Worm (Caenorhabditis elegans) whole organism, mixed stage, embryonic: ENCODE data around the gene tag-243.

ENCODE experiments used
- M03D4.4 ChIP-seq: sonication (generic microtip); optimal IDR thresholded peaks from 2 replicates; lab custom pipeline; 2017; ENCODE audit warnings: mild to moderate bottlenecking, missing genetic modification characterization, missing compliant biosample characterization
- ces-1 ChIP-seq: fragments of 150-350 bp; optimal IDR thresholded peaks from 2 replicates; lab custom pipeline; 2014; ENCODE audit warnings: missing biosample characterization, missing genetic modification reagents, missing genetic modification characterization
- lsy-2 ChIP-seq: fragments of 150-350 bp; optimal IDR thresholded peaks from 2 replicates; lab custom pipeline; 2014; ENCODE audit warnings: missing biosample characterization, missing genetic modification characterization
- nhr-28 ChIP-seq: fragments of 150-350 bp; optimal IDR thresholded peaks from 2 replicates; lab custom pipeline; 2014; ENCODE audit warnings: missing biosample characterization, missing genetic modification characterization
- nhr-76 ChIP-seq: sonication (generic microtip); optimal IDR thresholded peaks from 2 replicates; lab custom pipeline; 2017; ENCODE audit warnings: missing biosample characterization, missing genetic modification characterization
- snpc-4 ChIP-seq: fragments of 150-350 bp; optimal IDR thresholded peaks from 2 replicates; lab custom pipeline; 2014; ENCODE audit warnings: missing biosample characterization, missing genetic modification characterization
- tbx-8 ChIP-seq: fragments of 200-800 bp; sonication (Bioruptor generic); optimal IDR thresholded peaks from 2 replicates; lab custom pipeline; 2018; ENCODE audit warnings: mild to moderate bottlenecking, missing genetic modification characterization, moderate library complexity, missing compliant biosample characterization
- unc-62 ChIP-seq: fragments of 150-350 bp; optimal IDR thresholded peaks from 2 replicates; lab custom pipeline; 2014; ENCODE audit warnings: missing biosample characterization, missing genetic modification reagents, missing genetic modification characterization

DNA sequence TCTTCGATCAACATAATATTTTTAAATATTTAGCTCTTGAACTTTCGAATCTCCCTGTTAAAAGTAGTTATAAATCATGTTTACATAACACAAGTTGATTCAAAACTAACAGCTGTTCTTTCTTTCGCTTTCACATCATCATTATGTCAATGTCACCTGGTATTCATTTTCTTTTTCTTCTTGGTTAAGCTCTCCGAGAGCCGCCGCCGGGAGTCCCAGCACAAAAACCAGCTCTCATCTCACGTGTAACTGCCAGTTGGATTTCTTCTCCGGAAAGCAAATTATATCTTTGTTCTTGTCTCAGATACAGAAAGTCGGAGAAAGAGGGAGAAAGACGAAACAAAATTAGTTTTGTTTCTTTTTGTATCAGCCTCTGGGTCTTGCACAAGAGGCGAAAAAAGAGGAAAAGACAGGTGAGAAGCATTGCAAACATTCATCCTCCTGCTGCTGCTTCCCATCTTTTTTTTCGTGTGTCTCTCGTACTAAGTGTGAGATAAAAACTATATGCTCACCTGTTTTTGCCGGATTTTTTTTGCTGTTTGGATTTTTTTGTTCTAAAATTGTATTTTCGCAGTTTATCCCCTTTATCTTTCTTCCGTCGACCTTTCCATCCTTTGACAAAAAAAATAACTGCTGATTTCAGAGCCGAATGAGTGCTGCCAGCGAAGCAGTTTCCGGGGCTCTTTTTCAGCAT, 43.2 kb upstream of the tag-243 start, which contains the start of gene F17C8.3:
- TF ChIP-seq nhr-28 (tag; lab: Kevin White, UChicago), result no peak
- no peak for TF ChIP-seq unc-62 (GFP tag; lab: Kevin White, UChicago)
- no peak for TF ChIP-seq lsy-2 (tag; lab: Kevin White, UChicago)
- no peak for TF ChIP-seq tbx-8
- TF ChIP-seq ces-1 (GFP tag; lab: Kevin White, UChicago), result no peak
- TF ChIP-seq M03D4.4 (tag; lab: Kevin White, UChicago), result no peak
- no peak for TF ChIP-seq snpc-4
- TF ChIP-seq nhr-76 (tag; lab: Kevin White, UChicago), result no peak
